Worm (Caenorhabditis elegans): ENCODE data around the gene scc-2.

scc-2 gene

ce11 chrII:216598-216997 lies 46.9 kb downstream of the scc-2 start, which contains the start of gene F48A11.4 (continued):
- peak; percentile 74 for TF ChIP-seq zip-2 (tag; optimal IDR thresholded peaks at IDR 0.05)
- TF ChIP-seq nhr-25 (tag; optimal IDR thresholded peaks at IDR 0.05; ENCODE audit: borderline replicate concordance, insufficient read depth) = peak; percentile 77
- no peak for TF ChIP-seq egl-27 (tag; optimal IDR thresholded peaks at IDR 0.05)
- TF ChIP-seq fos-1 (tag; optimal IDR thresholded peaks at IDR 0.05) = peak; percentile 50
- peak; percentile 83 for TF ChIP-seq Y48G9A.11 (GFP tag; IDR thresholded peaks at IDR 0.05)
- peak; percentile 26 for TF ChIP-seq gei-8 (GFP tag; optimal IDR thresholded peaks at IDR 0.05)
- TF ChIP-seq Y105C5A.15 (GFP tag; IDR thresholded peaks at IDR 0.05) = no peak
- peak; percentile 89 for TF ChIP-seq ztf-7 (tag; optimal IDR thresholded peaks at IDR 0.05)
- peak; percentile 79 to 81 for TF ChIP-seq madf-5 (GFP tag; IDR thresholded peaks at IDR 0.05)
- peak; percentile 89 for TF ChIP-seq nhr-11 (tag; optimal IDR thresholded peaks at IDR 0.05)
- TF ChIP-seq F37D6.2 (tag; optimal IDR thresholded peaks at IDR 0.05) = peak; percentile 78
- no peak for TF ChIP-seq ZK546.5 (tag; optimal IDR thresholded peaks at IDR 0.05)
- TF ChIP-seq lin-38 (GFP tag; IDR thresholded peaks at IDR 0.05) = peak; percentile 100
- TF ChIP-seq vab-7 (GFP tag; IDR thresholded peaks at IDR 0.05) = peak; percentile 72
- TF ChIP-seq attf-4 (tag; optimal IDR thresholded peaks at IDR 0.05) = no peak
- peak; percentile 79 for TF ChIP-seq ceh-20 (GFP tag; IDR thresholded peaks at IDR 0.05)
- TF ChIP-seq set-16 (GFP tag; IDR thresholded peaks at IDR 0.05) = no peak
- TF ChIP-seq dpl-1 (GFP tag; optimal IDR thresholded peaks at IDR 0.05) = peak; percentile 100
- peak; percentile 78 for TF ChIP-seq Y5F2A.4 (GFP tag; optimal IDR thresholded peaks at IDR 0.05)
- TF ChIP-seq ceh-82 (tag; optimal IDR thresholded peaks at IDR 0.05) = no peak
- peak; percentile 70 for TF ChIP-seq lin-1 (GFP tag; IDR thresholded peaks at IDR 0.05)
- TF ChIP-seq mdl-1 (tag; optimal IDR thresholded peaks at IDR 0.05) = no peak
- no peak for TF ChIP-seq R02D3.7 (tag; optimal IDR thresholded peaks at IDR 0.05)
- no peak for TF ChIP-seq lin-39 (tag; optimal IDR thresholded peaks at IDR 0.05)
- 0 out of 2 replicates have a peak, but pooled peaks have one; percentile 40 for TF ChIP-seq zip-11 (GFP tag; IDR thresholded peaks at IDR 0.05)
- TF ChIP-seq dmd-8 (GFP tag; IDR thresholded peaks at IDR 0.05) = no peak
- no peak for TF ChIP-seq aly-2 (tag; optimal IDR thresholded peaks at IDR 0.05)
- peak; percentile 40; the same call in 1 of the 2 replicates for TF ChIP-seq ceh-44 (GFP tag; IDR thresholded peaks at IDR 0.05)
- TF ChIP-seq sdz-12 (GFP tag; optimal IDR thresholded peaks at IDR 0.05) = peak; percentile 47
- TF ChIP-seq jun-1 (tag; optimal IDR thresholded peaks at IDR 0.05) = peak; percentile 83
- no peak for TF ChIP-seq unc-39 (tag; optimal IDR thresholded peaks at IDR 0.05)
- TF ChIP-seq T26A8.4 (GFP tag; IDR thresholded peaks at IDR 0.05) = peak; percentile 95
- TF ChIP-seq lsy-2 (tag; optimal IDR thresholded peaks at IDR 0.05) = peak; percentile 36 to 95
- peak; percentile 33; the same call in 1 of the 2 replicates for TF ChIP-seq mxl-2 (GFP tag; conservative IDR thresholded peaks at IDR 0.05)

- TF ChIP-seq aha-1 (tag) (peak; percentile 92), nhr-76 (tag; optimal IDR thresholded peaks at IDR 0.05) (no peak)
Measured at ce11 chrII:208097-208496, 55.4 kb downstream of the scc-2 start.

- TF ChIP-seq nhr-42 (GFP tag; IDR thresholded peaks at IDR 0.05) (no peak), daf-16 (GFP tag; optimal IDR thresholded peaks at IDR 0.05) (no peak), daf-16 (tag; optimal IDR thresholded peaks at IDR 0.05) (no peak), Y75B8A.6 (GFP tag; IDR thresholded peaks at IDR 0.05) (no peak), unc-62 (GFP tag; optimal IDR thresholded peaks at IDR 0.05 in 1 of 2) (no peak), unc-62 (tag; optimal IDR thresholded peaks at IDR 0.05) (no peak), ceh-28 (tag; optimal IDR thresholded peaks at IDR 0.05) (no peak), dmd-6 (GFP tag; IDR thresholded peaks at IDR 0.05) (no peak), lir-3 (tag; optimal IDR thresholded peaks at IDR 0.05) (no peak), lin-15B (tag; optimal IDR thresholded peaks at IDR 0.05) (no peak), unc-39 (tag; optimal IDR thresholded peaks at IDR 0.05) (no peak), nhr-76 (tag; optimal IDR thresholded peaks at IDR 0.05) (no peak), vab-7 (GFP tag; IDR thresholded peaks at IDR 0.05) (no peak), mdt-29 (GFP tag; IDR thresholded peaks at IDR 0.05) (no peak), madf-9 (GFP tag; conservative IDR thresholded peaks at IDR 0.05) (no peak)
Measured at ce11 chrII:196685-197084, 66.8 kb downstream of the scc-2 start, which contains the start of gene chs-2. TSS of gene chs-2 (plus strand) at chrII:196985.

Data from whole organism, L4 larva.